Worm (Caenorhabditis elegans) whole organism, L1 larva: ENCODE measurements around the gene plg-1.
A peak's percentile ranks its signal among the peaks of the same experiment; 100 is the strongest.

ENCODE experiments used
- aha-1 ChIP-seq: fragments of 150-350 bp; optimal IDR thresholded peaks from 2 replicates; lab custom pipeline; 2014; ENCODE audit warnings: missing biosample characterization, missing genetic modification characterization
- alr-1 ChIP-seq: fragments of 200-800 bp; sonication (Bioruptor generic); optimal IDR thresholded peaks from 2 replicates; lab custom pipeline; 2018; ENCODE audit warnings: borderline replicate concordance, mild to moderate bottlenecking, missing genetic modification characterization, missing compliant biosample characterization
- aly-2 ChIP-seq: fragments of 150-350 bp; optimal IDR thresholded peaks from 2 replicates; lab custom pipeline; 2014; ENCODE audit warnings: missing biosample characterization, missing genetic modification characterization
- ama-1 ChIP-seq: fragments of 150-350 bp; optimal IDR thresholded peaks from 2 replicates; lab custom pipeline; 2014
- blmp-1 ChIP-seq: fragments of 150-350 bp; optimal IDR thresholded peaks from 2 replicates; lab custom pipeline; 2014; ENCODE audit warnings: missing biosample characterization, missing genetic modification characterization
- ceh-63 ChIP-seq: fragments of 200-800 bp; sonication (Bioruptor generic); optimal IDR thresholded peaks from 2 replicates; lab custom pipeline; 2018; ENCODE audit warnings: mild to moderate bottlenecking, missing genetic modification characterization, missing compliant biosample characterization
- ceh-82 ChIP-seq, 3 experiments: fragments of 150-350 bp in 1 of 3; sonication (generic microtip) in 2 of 3; optimal IDR thresholded peaks; 2 replicates each; lab custom pipeline; 2014 to 2017; ENCODE audit warnings: missing biosample characterization in 3 of 3, missing genetic modification characterization in 3 of 3
- ceh-88 ChIP-seq: fragments of 200-800 bp; sonication (Bioruptor generic); IDR thresholded peaks from 2 replicates; pipeline ENCODE4 v1.3.6; 2022; ENCODE audit warnings: missing genetic modification characterization, missing compliant biosample characterization
- ceh-90 ChIP-seq: sonication (generic microtip); optimal IDR thresholded peaks from 2 replicates; lab custom pipeline; 2016; ENCODE audit warnings: missing genetic modification characterization, missing compliant biosample characterization
- ces-1 ChIP-seq: fragments of 150-350 bp; optimal IDR thresholded peaks from 2 replicates; lab custom pipeline; 2014; ENCODE audit warnings: missing biosample characterization, missing genetic modification reagents, missing genetic modification characterization
- dpl-1 ChIP-seq, 3 experiments: fragments of 150-350 bp in 2 of 3; sonication (generic microtip) in 1 of 3; optimal IDR thresholded peaks; 2 replicates each; lab custom pipeline; 2014 to 2017; ENCODE audit warnings: missing biosample characterization in 3 of 3, missing genetic modification characterization in 3 of 3, missing genetic modification reagents in 3 of 3
- dsc-1 ChIP-seq: sonication (generic microtip); optimal IDR thresholded peaks from 2 replicates; lab custom pipeline; 2016; ENCODE audit warnings: mild to moderate bottlenecking, missing genetic modification characterization, missing compliant biosample characterization
- efl-1 ChIP-seq, 4 experiments: fragments of 150-350 bp; optimal IDR thresholded peaks in 3 of 4; peaks in 1 of 4; 1 replicate in 1 of 4; 2 replicates in 3 of 4; lab custom pipeline; 2014; ENCODE audit warnings: missing biosample characterization in 2 of 4, missing genetic modification characterization in 2 of 4, missing genetic modification reagents in 2 of 4
- efl-3 ChIP-seq: fragments of 200-800 bp; sonication (Bioruptor generic); optimal IDR thresholded peaks from 2 replicates; lab custom pipeline; 2018; ENCODE audit warnings: mild to moderate bottlenecking, missing genetic modification characterization, missing compliant biosample characterization
- egl-13 ChIP-seq: sonication (generic microtip); optimal IDR thresholded peaks from 2 replicates; lab custom pipeline; 2016; ENCODE audit warnings: missing genotype, missing genetic modification reagents, missing genetic modification characterization, missing compliant biosample characterization
- egl-27 ChIP-seq, 2 experiments: fragments of 150-350 bp in 1 of 2; sonication (generic microtip); optimal IDR thresholded peaks; 3 replicates each; lab custom pipeline; 2017 to 2018; ENCODE audit warnings: missing biosample characterization in 2 of 2, missing genetic modification characterization in 2 of 2, missing genetic modification reagents in 2 of 2
- ets-5 ChIP-seq: fragments of 200-800 bp; sonication (Bioruptor generic); IDR thresholded peaks from 2 replicates; pipeline ENCODE4 v1.3.6; 2022; ENCODE audit warnings: missing genetic modification characterization, missing compliant biosample characterization
- fkh-10 ChIP-seq: sonication (generic microtip); optimal IDR thresholded peaks from 2 replicates; lab custom pipeline; 2017; ENCODE audit warnings: missing biosample characterization, missing genetic modification reagents, missing genetic modification characterization
- hlh-17 ChIP-seq: fragments of 200-800 bp; sonication (Bioruptor generic); optimal IDR thresholded peaks from 2 replicates; lab custom pipeline; 2018; ENCODE audit warnings: missing genetic modification characterization, mild to moderate bottlenecking, missing compliant biosample characterization, moderate library complexity, borderline replicate concordance
- irx-1 ChIP-seq: sonication (generic microtip); optimal IDR thresholded peaks from 2 replicates; lab custom pipeline; 2016; ENCODE audit warnings: missing genetic modification characterization, missing compliant biosample characterization
- isw-1 ChIP-seq: fragments of 200-800 bp; sonication (Bioruptor generic); IDR thresholded peaks from 2 replicates; pipeline ENCODE4 v1.3.6; 2022; ENCODE audit warnings: missing genetic modification characterization, missing compliant biosample characterization
- jun-1 ChIP-seq: fragments of 150-350 bp; optimal IDR thresholded peaks from 2 replicates; lab custom pipeline; 2014; ENCODE audit warnings: missing biosample characterization, missing genetic modification reagents, missing genetic modification characterization
- lin-13 ChIP-seq: fragments of 150-350 bp; optimal IDR thresholded peaks from 2 replicates; lab custom pipeline; 2014; ENCODE audit warnings: missing biosample characterization, missing genetic modification reagents, missing genetic modification characterization
- lin-14 ChIP-seq: fragments of 200-800 bp; sonication (Bioruptor generic); optimal IDR thresholded peaks from 2 replicates; lab custom pipeline; 2018; ENCODE audit warnings: mild to moderate bottlenecking, missing genetic modification characterization, moderate library complexity, missing compliant biosample characterization
- lin-15B ChIP-seq: fragments of 150-350 bp; sonication (generic microtip); optimal IDR thresholded peaks from 3 replicates; lab custom pipeline; 2014; ENCODE audit warnings: missing biosample characterization, missing genetic modification characterization
- lin-39 ChIP-seq: fragments of 150-350 bp; optimal IDR thresholded peaks from 2 replicates; lab custom pipeline; 2014; ENCODE audit warnings: missing biosample characterization, missing genetic modification reagents, missing genetic modification characterization
- lir-3 ChIP-seq: sonication (generic microtip); optimal IDR thresholded peaks from 2 replicates; lab custom pipeline; 2016; ENCODE audit warnings: mild to moderate bottlenecking, missing genetic modification characterization, moderate library complexity, missing compliant biosample characterization; ENCODE audit not compliant: poor library complexity
- mdl-1 ChIP-seq, 2 experiments: fragments of 150-350 bp; optimal IDR thresholded peaks; 2 replicates each; lab custom pipeline; 2014 to 2017; ENCODE audit warnings: missing biosample characterization in 2 of 2, missing genetic modification characterization in 2 of 2, inconsistent platforms in 1 of 2
- mef-2 ChIP-seq: fragments of 150-350 bp; optimal IDR thresholded peaks from 2 replicates; lab custom pipeline; 2014; ENCODE audit warnings: missing biosample characterization, missing genetic modification characterization
- nhr-11 ChIP-seq: fragments of 150-350 bp; optimal IDR thresholded peaks from 2 replicates; lab custom pipeline; 2014; ENCODE audit warnings: missing biosample characterization, missing genetic modification characterization
- nhr-19 ChIP-seq: fragments of 200-800 bp; sonication (Bioruptor generic); conservative IDR thresholded peaks from 2 replicates; pipeline ENCODE4 v1.3.6; 2022; ENCODE audit warnings: missing genetic modification characterization, missing compliant biosample characterization
- nhr-20 ChIP-seq: sonication (generic microtip); optimal IDR thresholded peaks from 2 replicates; lab custom pipeline; 2016; ENCODE audit warnings: mild to moderate bottlenecking, missing genetic modification characterization, missing compliant biosample characterization
- nhr-237 ChIP-seq: fragments of 150-350 bp; optimal IDR thresholded peaks from 2 replicates; lab custom pipeline; 2014; ENCODE audit warnings: missing biosample characterization, missing genetic modification characterization
- nhr-84 ChIP-seq: sonication (generic microtip); optimal IDR thresholded peaks from 2 replicates; lab custom pipeline; 2017; ENCODE audit warnings: missing biosample characterization, missing genetic modification characterization
- pag-3 ChIP-seq: sonication (generic microtip); optimal IDR thresholded peaks from 2 replicates; lab custom pipeline; 2017; ENCODE audit warnings: missing genetic modification characterization, mild to moderate bottlenecking, missing compliant biosample characterization, antibody characterized with exemption, borderline replicate concordance; ENCODE audit not compliant: insufficient read depth
- pax-3 ChIP-seq: fragments of 200-800 bp; sonication (Bioruptor generic); optimal IDR thresholded peaks from 2 replicates; lab custom pipeline; 2018; ENCODE audit warnings: mild to moderate bottlenecking, missing genetic modification characterization, moderate library complexity, missing compliant biosample characterization
- snpc-4 ChIP-seq: fragments of 150-350 bp; optimal IDR thresholded peaks from 2 replicates; lab custom pipeline; 2014; ENCODE audit warnings: missing biosample characterization, missing genetic modification characterization
- snu-23 ChIP-seq: sonication (generic microtip); optimal IDR thresholded peaks from 2 replicates; lab custom pipeline; 2016; ENCODE audit warnings: missing genetic modification characterization, missing compliant biosample characterization
- sox-4 ChIP-seq: sonication (generic microtip); optimal IDR thresholded peaks from 2 replicates; lab custom pipeline; 2016; ENCODE audit warnings: missing genetic modification characterization, missing compliant biosample characterization
- sptf-1 ChIP-seq: fragments of 150-350 bp; optimal IDR thresholded peaks from 2 replicates; lab custom pipeline; 2014; ENCODE audit warnings: missing biosample characterization, missing genetic modification characterization
- swsn-7 ChIP-seq: sonication (generic microtip); optimal IDR thresholded peaks from 2 replicates; lab custom pipeline; 2016; ENCODE audit warnings: missing genetic modification characterization, missing compliant biosample characterization
- tlp-1 ChIP-seq: fragments of 150-350 bp; optimal IDR thresholded peaks from 2 replicates; lab custom pipeline; 2014; ENCODE audit warnings: missing biosample characterization, missing genetic modification characterization
- unc-30 ChIP-seq: sonication (generic microtip); optimal IDR thresholded peaks from 2 replicates; lab custom pipeline; 2017; ENCODE audit warnings: missing biosample characterization, missing genetic modification characterization
- unc-62 ChIP-seq: fragments of 150-350 bp; optimal IDR thresholded peaks from 2 replicates; lab custom pipeline; 2014; ENCODE audit warnings: missing biosample characterization, missing genetic modification reagents, missing genetic modification characterization
- unc-86 ChIP-seq: sonication (generic microtip); optimal IDR thresholded peaks from 2 replicates; lab custom pipeline; 2016; ENCODE audit warnings: missing genetic modification characterization, missing compliant biosample characterization
- xbp-1 ChIP-seq: sonication (generic microtip); optimal IDR thresholded peaks from 2 replicates; lab custom pipeline; 2016; ENCODE audit warnings: missing genetic modification characterization, missing compliant biosample characterization
- zip-4 ChIP-seq: fragments of 200-800 bp; sonication (Bioruptor generic); optimal IDR thresholded peaks from 2 replicates; lab custom pipeline; 2018; ENCODE audit warnings: mild to moderate bottlenecking, missing genetic modification characterization, moderate library complexity, missing compliant biosample characterization
- ztf-11 ChIP-seq, 2 experiments: sonication (generic microtip); optimal IDR thresholded peaks; 2 replicates each; lab custom pipeline; 2016 to 2017; ENCODE audit warnings: missing genetic modification characterization in 2 of 2, missing biosample characterization in 1 of 2, missing compliant biosample characterization in 1 of 2
- ztf-4 ChIP-seq: fragments of 150-350 bp; optimal IDR thresholded peaks from 2 replicates; lab custom pipeline; 2014; ENCODE audit warnings: missing biosample characterization, missing genetic modification characterization

The plg-1 gene

DNA sequence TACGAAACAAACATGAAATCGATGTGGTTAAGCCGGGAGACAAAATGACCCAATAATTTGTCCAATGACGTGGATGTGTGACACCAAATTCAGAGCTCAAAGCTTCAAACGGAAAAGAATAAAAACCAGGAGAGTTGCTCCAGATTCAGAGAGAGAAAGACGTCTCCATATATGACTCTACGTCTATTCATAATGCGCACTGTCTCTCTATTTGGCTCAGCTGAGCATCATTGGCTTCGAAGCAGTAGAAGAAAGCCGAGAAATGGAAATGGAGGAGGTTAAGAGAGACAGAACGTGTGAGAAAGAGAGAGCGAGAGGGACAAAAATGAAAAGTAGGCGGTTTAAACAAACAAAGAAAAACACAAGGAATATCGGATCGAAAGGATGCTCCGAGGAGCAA, 34.2 kb downstream of the plg-1 start (continued):
- TF ChIP-seq dpl-1 (GFP tag; optimal IDR thresholded peaks at IDR 0.05; lab: Kevin White, UChicago): peak in 1 of 3 experiments; percentile 26
- TF ChIP-seq swsn-7 (tag; lab: Kevin White, UChicago): peak; percentile 20
- TF ChIP-seq lin-39: no peak

- TF ChIP-seq isw-1 (peak; percentile 50), xbp-1 (tag; lab: Kevin White, UChicago) (peak; percentile 79), sox-4 (tag; lab: Kevin White, UChicago) (peak; percentile 65), zip-4 (GFP tag; lab: Kevin White, UChicago) (peak; percentile 42), pax-3 (peak; percentile 70), lir-3 (peak; percentile 45), dpl-1 (GFP tag; optimal IDR thresholded peaks at IDR 0.05; lab: Kevin White, UChicago) (peak; percentile 76 to 88 (median 84)), unc-86 (tag; lab: Kevin White, UChicago) (peak; percentile 64), snpc-4 (tag; lab: Kevin White, UChicago) (peak; percentile 74), fkh-10 (GFP tag; lab: Kevin White, UChicago) (peak; percentile 42), unc-62 (GFP tag; lab: Kevin White, UChicago) (no peak), ztf-11 (tag; optimal IDR thresholded peaks at IDR 0.05; lab: Kevin White, UChicago) (peak in 1 of 2 experiments; percentile 42), efl-3 (GFP tag; lab: Kevin White, UChicago) (no peak), nhr-11 (tag; lab: Kevin White, UChicago) (peak; percentile 44), mdl-1 (tag; optimal IDR thresholded peaks at IDR 0.05; lab: Kevin White, UChicago) (peak in 1 of 2 experiments; percentile 79), ztf-4 (peak; percentile 71), lin-15B (tag; lab: Kevin White, UChicago) (peak; percentile 75), mef-2 (tag; lab: Kevin White, UChicago) (no peak), swsn-7 (tag; lab: Kevin White, UChicago) (peak; percentile 87), blmp-1 (tag; lab: Kevin White, UChicago) (peak; percentile 82), lin-14 (GFP tag; lab: Kevin White, UChicago) (peak; percentile 84), tlp-1 (tag; lab: Kevin White, UChicago) (no peak), ama-1 (lab: Kevin White, UChicago) (no peak), egl-27 (tag; optimal IDR thresholded peaks at IDR 0.05; lab: Kevin White, UChicago) (no peak), pag-3 (tag; lab: Kevin White, UChicago) (peak; percentile 39), ceh-82 (tag; optimal IDR thresholded peaks at IDR 0.05; lab: Kevin White, UChicago) (peak; percentile 45 to 80 (median 61)), ceh-63 (GFP tag; lab: Kevin White, UChicago) (no peak), hlh-17 (GFP tag; lab: Kevin White, UChicago) (no peak), efl-1 (optimal IDR thresholded peaks at IDR 0.05; lab: Kevin White, UChicago) (peak; percentile 78 to 85), efl-1 (GFP tag; optimal IDR thresholded peaks at IDR 0.05 in 1 of 2; lab: Kevin White, UChicago) (peak; percentile 77 to 98), egl-13 (tag; lab: Kevin White, UChicago) (peak; percentile 64), ces-1 (no peak), ceh-90 (tag; lab: Kevin White, UChicago) (no peak), dsc-1 (tag; lab: Kevin White, UChicago) (peak; percentile 90), irx-1 (tag; lab: Kevin White, UChicago) (peak; percentile 63), sptf-1 (tag; lab: Kevin White, UChicago) (no peak), nhr-19 (peak; percentile 99), nhr-237 (tag; lab: Kevin White, UChicago) (peak; percentile 13), ceh-88 (GFP tag; lab: Robert Waterston, UW) (no peak), lin-13 (GFP tag; lab: Kevin White, UChicago) (peak; percentile 68), nhr-20 (tag; lab: Kevin White, UChicago) (peak; percentile 96), snu-23 (GFP tag; lab: Kevin White, UChicago) (peak; percentile 93), aha-1 (tag; lab: Kevin White, UChicago) (no peak), alr-1 (no peak), nhr-84 (tag; lab: Kevin White, UChicago) (no peak), ets-5 (GFP tag; lab: Robert Waterston, UW) (no peak), aly-2 (peak; percentile 58), jun-1 (peak; percentile 75), unc-30 (no peak)
Observed at ce11 chrIII:8887184-8887801, 35.2 kb downstream of the plg-1 start, which contains the start of gene famh-136. famh-136 (plus strand) TSS chrIII:8887751.
